Worm (Caenorhabditis elegans): ENCODE results near the gene F17E9.4.

F17E9.4 gene

DNA sequence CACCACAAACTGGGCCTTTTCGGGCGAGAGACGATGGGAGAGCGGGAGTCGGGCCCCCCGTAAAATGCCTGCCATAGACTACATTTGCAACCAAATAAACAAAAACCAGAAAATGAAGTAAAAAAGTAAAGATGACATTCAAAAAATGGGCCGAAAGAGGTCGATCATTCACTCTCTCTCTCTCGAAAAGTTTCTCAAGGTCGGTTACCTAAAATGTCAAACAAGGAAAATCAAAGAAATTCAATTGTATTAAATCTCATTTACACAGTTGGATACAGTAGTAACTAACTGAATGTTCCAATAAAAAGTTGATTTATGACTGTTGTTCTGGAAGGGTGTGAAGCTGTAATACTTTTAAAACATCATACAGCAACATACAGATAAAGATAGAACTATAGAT, 29.4 kb upstream of the F17E9.4 start:
- TF ChIP-seq cog-1 (tag; optimal IDR thresholded peaks at IDR 0.05) (no peak), ref-1 (GFP tag; conservative IDR thresholded peaks at IDR 0.05) (no peak), ztf-23 (GFP tag; IDR thresholded peaks at IDR 0.05) (no peak), med-1 (GFP tag; optimal IDR thresholded peaks at IDR 0.05; ENCODE audit: insufficient read depth) (no peak), tab-1 (GFP tag; IDR thresholded peaks at IDR 0.05) (no peak), ztf-29 (GFP tag; IDR thresholded peaks at IDR 0.05) (no peak), T22C8.4 (GFP tag; IDR thresholded peaks at IDR 0.05) (no peak), klf-2 (GFP tag; conservative IDR thresholded peaks at IDR 0.05) (no peak), flt-1 (GFP tag; IDR thresholded peaks at IDR 0.05) (no peak)

DNA sequence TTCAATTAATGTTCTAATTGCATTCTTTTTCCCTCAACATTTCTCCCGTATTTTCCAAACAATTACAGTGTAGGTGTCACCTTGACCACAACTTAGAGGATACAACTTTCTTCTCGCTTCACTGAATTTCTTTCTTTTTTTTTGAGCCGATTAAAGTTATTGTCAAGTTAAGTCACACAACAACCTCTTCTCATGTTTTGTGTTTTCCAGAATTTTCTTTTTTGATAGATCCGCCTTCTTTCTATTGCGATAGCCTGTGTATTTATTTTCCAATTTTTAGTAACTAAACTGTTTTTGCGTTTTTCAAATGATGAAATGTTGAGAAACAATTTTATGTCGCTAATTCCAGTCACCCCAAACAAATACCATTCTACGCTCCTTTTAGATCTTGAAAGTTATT, 22.5 kb upstream of the F17E9.4 start, which contains the start of gene F35H10.3:
TSS of gene F35H10.3 (plus strand) at position 301 of the 400 bp plus-strand sequence.
- TF ChIP-seq T22C8.4 (GFP tag; IDR thresholded peaks at IDR 0.05) (no peak), klf-2 (GFP tag; conservative IDR thresholded peaks at IDR 0.05) (no peak), ref-1 (GFP tag; conservative IDR thresholded peaks at IDR 0.05) (no peak), med-1 (GFP tag; optimal IDR thresholded peaks at IDR 0.05; ENCODE audit: insufficient read depth) (no peak), flt-1 (GFP tag; IDR thresholded peaks at IDR 0.05) (no peak), cog-1 (tag; optimal IDR thresholded peaks at IDR 0.05) (no peak), tab-1 (GFP tag; IDR thresholded peaks at IDR 0.05) (no peak), ztf-29 (GFP tag; IDR thresholded peaks at IDR 0.05) (no peak), ztf-23 (GFP tag; IDR thresholded peaks at IDR 0.05) (no peak)

DNA sequence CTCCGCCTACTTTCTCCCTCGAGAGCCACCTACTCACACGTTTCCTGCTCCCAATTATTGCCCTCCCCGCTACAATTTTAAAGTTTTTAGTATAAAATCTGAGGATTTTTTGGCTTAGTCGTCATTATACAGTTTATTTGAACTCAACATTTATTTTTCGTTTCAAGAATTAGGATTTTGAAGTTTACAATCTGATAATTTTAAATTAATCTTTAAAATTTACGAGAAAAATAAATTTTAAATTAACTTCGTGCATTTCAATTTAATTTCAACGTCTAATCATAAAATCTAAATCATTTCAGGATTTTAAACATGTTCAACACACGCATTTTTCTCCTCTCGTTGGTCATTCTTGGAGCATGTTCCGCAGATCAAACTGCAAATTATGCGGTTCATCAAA, 19.3 kb upstream of the F17E9.4 start, which contains the start of gene F35H10.2:
TSS of gene F35H10.2 (plus strand) at position 301 of the 400 bp plus-strand sequence.
- no peak for TF ChIP-seq tab-1 (GFP tag; IDR thresholded peaks at IDR 0.05)
- TF ChIP-seq klf-2 (GFP tag; conservative IDR thresholded peaks at IDR 0.05), result no peak
- no peak for TF ChIP-seq ref-1 (GFP tag; conservative IDR thresholded peaks at IDR 0.05)
- no peak for TF ChIP-seq ztf-23 (GFP tag; IDR thresholded peaks at IDR 0.05)
- TF ChIP-seq flt-1 (GFP tag; IDR thresholded peaks at IDR 0.05), result no peak
- TF ChIP-seq med-1 (GFP tag; optimal IDR thresholded peaks at IDR 0.05; ENCODE audit: insufficient read depth), result no peak
- no peak for TF ChIP-seq cog-1 (tag; optimal IDR thresholded peaks at IDR 0.05)
- no peak for TF ChIP-seq T22C8.4 (GFP tag; IDR thresholded peaks at IDR 0.05)
- no peak for TF ChIP-seq ztf-29 (GFP tag; IDR thresholded peaks at IDR 0.05)

DNA sequence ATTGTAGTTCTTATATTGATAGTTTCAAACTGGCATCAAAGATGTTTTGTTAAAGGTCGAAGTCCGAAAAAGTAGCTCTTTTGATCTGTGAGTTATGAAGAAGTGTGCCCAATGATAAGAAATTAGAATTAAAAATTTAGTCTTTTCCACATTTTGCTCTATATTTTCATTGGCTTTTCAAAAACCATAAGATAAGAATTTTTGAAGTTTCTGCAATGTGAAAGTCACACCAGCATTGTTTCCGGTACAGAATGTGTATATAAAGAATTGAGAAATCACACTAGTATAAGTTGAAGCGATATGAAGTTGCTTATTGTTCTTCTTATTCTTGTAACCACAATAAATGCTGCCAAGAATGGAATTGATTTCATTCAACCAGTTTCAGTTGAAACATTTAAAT, 15.6 kb upstream of the F17E9.4 start, which contains the start of gene lys-10:
TSS of gene lys-10 (plus strand) at position 301 of the 400 bp plus-strand sequence.
- TF ChIP-seq cog-1 (tag; optimal IDR thresholded peaks at IDR 0.05) (no peak), flt-1 (GFP tag; IDR thresholded peaks at IDR 0.05) (no peak), ztf-29 (GFP tag; IDR thresholded peaks at IDR 0.05) (no peak), T22C8.4 (GFP tag; IDR thresholded peaks at IDR 0.05) (no peak), med-1 (GFP tag; optimal IDR thresholded peaks at IDR 0.05; ENCODE audit: insufficient read depth) (no peak), klf-2 (GFP tag; conservative IDR thresholded peaks at IDR 0.05) (no peak), ztf-23 (GFP tag; IDR thresholded peaks at IDR 0.05) (no peak), tab-1 (GFP tag; IDR thresholded peaks at IDR 0.05) (no peak), ref-1 (GFP tag; conservative IDR thresholded peaks at IDR 0.05) (no peak)

DNA sequence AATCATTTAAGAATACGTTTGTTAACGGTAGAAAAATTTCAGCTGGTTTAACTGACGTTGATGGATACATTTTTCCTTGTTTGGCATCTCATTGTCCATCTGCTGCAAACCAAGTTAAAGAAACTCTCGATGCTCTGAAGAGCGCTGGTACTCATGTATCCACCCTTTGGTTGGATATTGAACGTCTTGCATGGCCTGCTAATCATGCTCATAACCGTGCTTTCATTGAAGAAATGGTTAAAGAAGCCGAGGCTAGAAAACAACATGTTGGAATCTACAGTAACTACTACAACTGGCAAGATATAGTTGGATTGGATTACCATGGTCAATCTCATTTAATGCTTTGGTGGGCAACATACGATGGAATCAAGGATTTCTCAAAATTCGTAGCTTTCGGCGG, 15.1 kb upstream of the F17E9.4 start:
- TF ChIP-seq T22C8.4 (GFP tag; IDR thresholded peaks at IDR 0.05), result no peak
- no peak for TF ChIP-seq med-1 (GFP tag; optimal IDR thresholded peaks at IDR 0.05; ENCODE audit: insufficient read depth)
- TF ChIP-seq cog-1 (tag; optimal IDR thresholded peaks at IDR 0.05), result no peak
- TF ChIP-seq ztf-29 (GFP tag; IDR thresholded peaks at IDR 0.05), result no peak
- TF ChIP-seq ref-1 (GFP tag; conservative IDR thresholded peaks at IDR 0.05), result no peak
- TF ChIP-seq ztf-23 (GFP tag; IDR thresholded peaks at IDR 0.05), result no peak
- no peak for TF ChIP-seq tab-1 (GFP tag; IDR thresholded peaks at IDR 0.05)
- TF ChIP-seq klf-2 (GFP tag; conservative IDR thresholded peaks at IDR 0.05), result no peak
- no peak for TF ChIP-seq flt-1 (GFP tag; IDR thresholded peaks at IDR 0.05)

DNA sequence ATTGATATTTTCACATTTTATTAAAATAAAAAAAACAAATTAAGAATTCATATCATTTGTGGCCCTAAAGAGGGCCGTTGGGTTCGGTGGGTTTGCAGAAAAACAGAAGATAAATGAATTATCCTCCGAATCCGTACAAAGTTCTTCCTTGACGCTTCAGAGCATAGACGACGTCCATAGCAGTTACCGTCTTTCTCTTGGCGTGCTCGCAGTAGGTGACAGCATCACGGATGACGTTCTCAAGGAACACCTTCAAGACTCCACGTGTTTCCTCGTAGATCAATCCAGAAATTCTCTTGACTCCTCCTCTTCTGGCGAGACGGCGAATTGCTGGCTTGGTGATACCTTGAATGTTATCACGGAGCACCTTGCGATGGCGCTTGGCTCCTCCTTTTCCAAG, 14.6 kb upstream of the F17E9.4 start:
- TF ChIP-seq med-1 (GFP tag; optimal IDR thresholded peaks at IDR 0.05; ENCODE audit: insufficient read depth), result no peak
- TF ChIP-seq klf-2 (GFP tag; conservative IDR thresholded peaks at IDR 0.05), result no peak
- no peak for TF ChIP-seq ztf-29 (GFP tag; IDR thresholded peaks at IDR 0.05)
- TF ChIP-seq T22C8.4 (GFP tag; IDR thresholded peaks at IDR 0.05), result no peak
- no peak for TF ChIP-seq tab-1 (GFP tag; IDR thresholded peaks at IDR 0.05)
- no peak for TF ChIP-seq ref-1 (GFP tag; conservative IDR thresholded peaks at IDR 0.05)
- TF ChIP-seq flt-1 (GFP tag; IDR thresholded peaks at IDR 0.05), result no peak
- no peak for TF ChIP-seq cog-1 (tag; optimal IDR thresholded peaks at IDR 0.05)
- TF ChIP-seq ztf-23 (GFP tag; IDR thresholded peaks at IDR 0.05), result no peak

DNA sequence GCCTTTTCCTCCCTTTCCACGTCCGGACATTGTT, 14.4 kb upstream of the F17E9.4 start, which contains the start of gene his-31:
TSS of gene his-31 (minus strand) at position 30 of the 34 bp plus-strand sequence.
- TF ChIP-seq ztf-23 (GFP tag; IDR thresholded peaks at IDR 0.05), result no peak
- no peak for TF ChIP-seq tab-1 (GFP tag; IDR thresholded peaks at IDR 0.05)
- TF ChIP-seq med-1 (GFP tag; optimal IDR thresholded peaks at IDR 0.05; ENCODE audit: insufficient read depth), result no peak
- no peak for TF ChIP-seq ztf-29 (GFP tag; IDR thresholded peaks at IDR 0.05)
- TF ChIP-seq flt-1 (GFP tag; IDR thresholded peaks at IDR 0.05), result no peak
- TF ChIP-seq T22C8.4 (GFP tag; IDR thresholded peaks at IDR 0.05), result no peak
- no peak for TF ChIP-seq klf-2 (GFP tag; conservative IDR thresholded peaks at IDR 0.05)
- TF ChIP-seq ref-1 (GFP tag; conservative IDR thresholded peaks at IDR 0.05), result no peak
- TF ChIP-seq cog-1 (tag; optimal IDR thresholded peaks at IDR 0.05), result no peak

DNA sequence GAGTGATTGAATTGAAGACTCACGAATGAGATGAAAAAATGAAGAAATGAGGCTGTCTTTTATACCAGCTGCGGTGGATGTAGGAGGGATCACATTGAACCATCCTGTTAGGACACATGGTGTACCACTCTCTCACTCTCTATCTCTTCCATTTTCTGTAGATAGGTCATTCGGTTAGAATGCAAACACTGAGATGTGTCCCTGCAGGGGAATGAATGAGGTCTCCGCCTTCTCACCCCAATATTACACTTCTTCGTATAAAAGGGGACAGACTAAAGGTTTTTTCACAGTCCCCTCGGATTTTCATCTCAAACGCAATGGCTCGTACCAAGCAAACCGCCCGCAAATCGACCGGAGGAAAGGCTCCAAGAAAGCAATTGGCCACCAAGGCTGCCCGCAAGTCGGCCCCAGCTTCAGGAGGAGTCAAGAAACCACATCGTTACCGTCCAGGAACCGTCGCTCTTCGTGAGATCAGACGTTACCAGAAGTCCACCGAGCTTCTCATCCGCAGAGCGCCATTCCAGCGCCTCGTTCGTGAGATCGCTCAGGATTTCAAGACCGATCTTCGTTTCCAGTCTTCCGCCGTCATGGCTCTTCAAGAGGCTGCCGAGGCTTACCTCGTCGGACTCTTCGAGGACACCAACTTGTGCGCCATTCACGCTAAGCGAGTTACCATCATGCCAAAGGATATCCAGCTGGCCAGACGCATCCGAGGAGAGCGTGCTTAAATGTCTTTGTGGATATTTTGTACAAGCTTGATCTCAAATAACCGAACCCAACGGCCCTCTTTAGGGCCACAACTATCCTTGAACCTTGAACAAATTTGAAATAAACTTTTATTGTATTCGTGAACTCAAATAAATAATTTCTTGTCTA, 13.9 kb upstream of the F17E9.4 start, which contains the start of gene his-32:
TSS of gene his-32 (plus strand) at position 318 of the 876 bp plus-strand sequence.
- TF ChIP-seq ztf-29 (GFP tag; IDR thresholded peaks at IDR 0.05), result peak; percentile 14; the same call in 1 of the 2 replicates
- no peak for TF ChIP-seq med-1 (GFP tag; optimal IDR thresholded peaks at IDR 0.05; ENCODE audit: insufficient read depth)
- TF ChIP-seq T22C8.4 (GFP tag; IDR thresholded peaks at IDR 0.05), result no peak
- no peak for TF ChIP-seq klf-2 (GFP tag; conservative IDR thresholded peaks at IDR 0.05)
- peak; percentile 87 for TF ChIP-seq cog-1 (tag; optimal IDR thresholded peaks at IDR 0.05)
- no peak for TF ChIP-seq ztf-23 (GFP tag; IDR thresholded peaks at IDR 0.05)
- TF ChIP-seq flt-1 (GFP tag; IDR thresholded peaks at IDR 0.05), result peak; percentile 86

DNA sequence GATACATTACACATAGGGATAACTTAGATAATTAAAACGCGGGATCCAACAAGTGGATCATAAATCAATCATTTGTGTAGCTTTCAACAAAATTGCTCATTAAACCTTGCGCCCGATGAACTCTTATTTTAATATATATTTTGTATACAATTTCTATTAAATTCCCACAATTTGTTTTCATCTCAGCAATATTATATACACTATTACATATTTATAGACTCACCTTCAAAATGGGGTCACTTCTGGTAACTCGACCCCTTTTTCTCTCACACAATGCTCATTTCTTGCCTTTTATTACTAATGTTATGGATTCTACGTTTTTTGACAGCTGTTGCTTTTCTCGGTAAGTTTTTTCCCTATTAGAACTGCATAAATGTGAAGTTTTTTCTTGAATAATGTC, 8.5 kb upstream of the F17E9.4 start, which contains the start of gene lgc-6:
TSS of gene lgc-6 (plus strand) at position 301 of the 400 bp plus-strand sequence.
- TF ChIP-seq tab-1 (GFP tag; IDR thresholded peaks at IDR 0.05) (no peak), ref-1 (GFP tag; conservative IDR thresholded peaks at IDR 0.05) (no peak), klf-2 (GFP tag; conservative IDR thresholded peaks at IDR 0.05) (no peak), T22C8.4 (GFP tag; IDR thresholded peaks at IDR 0.05) (no peak), ztf-23 (GFP tag; IDR thresholded peaks at IDR 0.05) (no peak), med-1 (GFP tag; optimal IDR thresholded peaks at IDR 0.05; ENCODE audit: insufficient read depth) (no peak), ztf-29 (GFP tag; IDR thresholded peaks at IDR 0.05) (no peak), cog-1 (tag; optimal IDR thresholded peaks at IDR 0.05) (no peak), flt-1 (GFP tag; IDR thresholded peaks at IDR 0.05) (no peak)
